Fruit fly (Drosophila melanogaster): ENCODE results near the gene CG6142.

DNA sequence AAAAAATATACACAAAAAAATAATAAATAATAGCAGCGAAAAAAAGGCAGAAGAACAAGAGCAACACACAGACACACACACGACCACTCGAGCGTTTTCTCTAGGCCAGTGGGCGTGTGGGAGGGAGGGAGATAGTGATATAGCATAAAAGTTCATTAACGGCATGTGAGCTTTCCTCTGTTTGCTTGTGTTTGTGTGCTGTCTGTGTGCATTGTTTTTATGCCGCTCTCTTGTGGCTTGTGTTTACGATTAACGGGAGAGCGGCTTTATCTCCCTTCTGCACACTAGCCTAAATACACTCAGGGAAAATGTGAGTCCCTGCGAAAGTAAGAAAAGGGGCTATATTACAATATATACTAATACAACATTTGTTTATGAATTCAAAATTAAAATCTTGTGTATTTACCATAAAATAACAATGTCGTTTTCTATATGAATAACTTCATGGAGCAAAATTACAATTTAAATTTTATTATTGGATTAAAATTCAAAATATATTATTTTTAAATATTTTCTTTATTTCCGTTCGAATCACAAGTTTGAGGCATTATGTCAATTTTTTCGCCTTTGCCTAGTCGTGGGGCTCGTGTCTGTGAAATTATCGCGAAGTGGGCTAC, 15.4 kb upstream of the CG6142 start:
- TF ChIP-seq Hr78 (GFP tag; optimal IDR thresholded peaks at IDR 0.05) (no peak), lola (GFP tag; optimal IDR thresholded peaks at IDR 0.05) (no peak), Dfd (GFP tag; optimal IDR thresholded peaks at IDR 0.05) (no peak), dl (GFP tag; optimal IDR thresholded peaks at IDR 0.05; ENCODE audit: insufficient read depth in 1 of 2, partially characterized antibody in 2 of 2) (no peak), sage (GFP tag; optimal IDR thresholded peaks at IDR 0.05) (no peak)

All from whole organism, wandering third instar larva.